Worm (Caenorhabditis elegans) whole organism, L4 larva: ENCODE data around the gene mip-1.

Experiments used
- ceh-20 ChIP-seq: fragments of 200-800 bp; sonication (Bioruptor generic); IDR thresholded peaks from 2 replicates; pipeline ENCODE4 v1.3.6; 2022; ENCODE audit warnings: missing genetic modification reagents, missing genetic modification characterization, missing compliant biosample characterization
- dpl-1 ChIP-seq: fragments of 150-350 bp; optimal IDR thresholded peaks from 2 replicates; lab custom pipeline; 2014; ENCODE audit warnings: missing biosample characterization, missing genetic modification reagents, missing genetic modification characterization
- fkh-10 ChIP-seq: fragments of 150-350 bp; optimal IDR thresholded peaks from 2 replicates; lab custom pipeline; 2014; ENCODE audit warnings: missing biosample characterization, missing genetic modification reagents, missing genetic modification characterization
- hmg-1.1 ChIP-seq: fragments of 200-800 bp; sonication (Bioruptor generic); IDR thresholded peaks from 2 replicates; pipeline ENCODE4 v1.3.6; 2022; ENCODE audit warnings: missing genetic modification reagents, missing genetic modification characterization, missing compliant biosample characterization
- jun-1 ChIP-seq: fragments of 150-350 bp; optimal IDR thresholded peaks from 2 replicates; lab custom pipeline; 2014; ENCODE audit warnings: missing biosample characterization, missing genetic modification reagents, missing genetic modification characterization
- mdl-1 ChIP-seq, 2 experiments: fragments of 150-350 bp in 1 of 2; sonication (generic microtip) in 1 of 2; optimal IDR thresholded peaks; 2 replicates each; lab custom pipeline; 2014 to 2017; ENCODE audit warnings: missing biosample characterization in 2 of 2, missing genetic modification characterization in 2 of 2
- mxl-2 ChIP-seq: fragments of 200-800 bp; sonication (Bioruptor generic); conservative IDR thresholded peaks from 2 replicates; pipeline ENCODE4 v1.3.6; 2022; ENCODE audit warnings: missing genetic modification reagents, missing genetic modification characterization, missing compliant biosample characterization
- nhr-102 ChIP-seq: sonication (generic microtip); optimal IDR thresholded peaks from 2 replicates; lab custom pipeline; 2016; ENCODE audit warnings: mild to moderate bottlenecking, missing genetic modification characterization, moderate library complexity, missing compliant biosample characterization
- unc-62 ChIP-seq, 3 experiments: fragments of 150-350 bp in 1 of 3; sonication (generic microtip); optimal IDR thresholded peaks in 2 of 3; peaks in 1 of 3; 1 replicate in 1 of 3; 2 replicates in 2 of 3; lab custom pipeline; 2014 to 2017; ENCODE audit warnings: missing biosample characterization in 3 of 3, missing genetic modification characterization in 3 of 3, missing genetic modification reagents in 3 of 3, missing genotype in 1 of 3

mip-1 gene

DNA sequence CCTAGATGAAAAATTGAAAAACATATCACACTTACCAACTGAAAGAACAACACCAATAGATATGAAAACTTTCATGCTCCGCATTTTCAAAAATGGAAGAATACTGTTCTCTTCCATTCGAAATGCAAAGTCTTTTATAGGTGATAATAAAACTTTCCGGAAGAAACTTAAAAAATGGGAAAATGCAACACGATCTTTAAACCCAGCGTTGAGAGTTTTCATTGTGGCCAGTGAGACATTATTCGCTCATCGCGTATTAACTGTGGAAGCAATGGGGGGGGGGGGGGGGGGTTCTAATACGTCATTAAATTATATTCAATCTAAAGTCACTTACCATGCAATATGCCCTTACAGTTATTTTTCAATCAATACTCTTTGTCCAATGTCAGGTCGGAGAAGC is 51.4 kb downstream of the mip-1 start, which contains the start of the genes clec-157 and fkh-5:
Gene clec-157 (minus strand): TSS at position 101 of the 400 bp plus-strand sequence.
Gene fkh-5 (plus strand): TSS at position 336 of the 400 bp plus-strand sequence.
- TF ChIP-seq ceh-20 (no peak), jun-1 (tag; lab: Kevin White, UChicago) (no peak), mxl-2 (GFP tag; lab: Robert Waterston, UW) (no peak), mdl-1 (tag; optimal IDR thresholded peaks at IDR 0.05; lab: Kevin White, UChicago) (no peak), nhr-102 (tag; lab: Kevin White, UChicago) (no peak), dpl-1 (GFP tag; lab: Kevin White, UChicago) (no peak), fkh-10 (GFP tag; lab: Kevin White, UChicago) (no peak), hmg-1.1 (no peak), unc-62 (GFP tag; optimal IDR thresholded peaks at IDR 0.05 in 1 of 2; lab: Kevin White, UChicago) (peak in 1 of 2 experiments; percentile 63), unc-62 (tag; optimal IDR thresholded peaks at IDR 0.05; lab: Kevin White, UChicago) (no peak)
